Worm (Caenorhabditis elegans): ENCODE measurements around the gene dnj-7.

Gene dnj-7

ce11 chrX:7181627-7182026 lies 12.7 kb upstream of the dnj-7 start:
- TF ChIP-seq egl-18 (GFP tag; IDR thresholded peaks at IDR 0.05) = 0 out of 2 replicates have a peak, but pooled peaks have one; percentile 54
- peak; percentile 65; the same call in 1 of the 2 replicates for TF ChIP-seq lin-26 (GFP tag; IDR thresholded peaks at IDR 0.05)
- TF ChIP-seq ztf-22 (GFP tag; optimal IDR thresholded peaks at IDR 0.05) = peak; percentile 64
- TF ChIP-seq ztf-18 (tag; optimal IDR thresholded peaks at IDR 0.05) = no peak
- no peak for TF ChIP-seq F57A8.1 (GFP tag; optimal IDR thresholded peaks at IDR 0.05)
- TF ChIP-seq ets-4 (GFP tag; optimal IDR thresholded peaks at IDR 0.05) = peak; percentile 69
- TF ChIP-seq F23B12.7 (tag; optimal IDR thresholded peaks at IDR 0.05; ENCODE audit: insufficient read depth) = peak; percentile 92
- no peak for TF ChIP-seq nhr-90 (tag; optimal IDR thresholded peaks at IDR 0.05)
- no peak for TF ChIP-seq hrde-1 (tag; optimal IDR thresholded peaks at IDR 0.05; ENCODE audit: borderline replicate concordance)
- TF ChIP-seq lin-40 (tag; optimal IDR thresholded peaks at IDR 0.05) = peak; percentile 99
- TF ChIP-seq athp-1 (tag; optimal IDR thresholded peaks at IDR 0.05) = no peak
- no peak; the same call in 1 of the 2 replicates for TF ChIP-seq let-526 (GFP tag; IDR thresholded peaks at IDR 0.05)
- peak; percentile 49 for TF ChIP-seq akir-1 (GFP tag; optimal IDR thresholded peaks at IDR 0.05)
- TF ChIP-seq lsl-1 (GFP tag; optimal IDR thresholded peaks at IDR 0.05) = no peak
- TF ChIP-seq nfya-1 (tag; optimal IDR thresholded peaks at IDR 0.05; ENCODE audit: borderline replicate concordance, insufficient read depth) = no peak
- no peak for TF ChIP-seq zfh-2 (GFP tag; conservative IDR thresholded peaks at IDR 0.05)
- TF ChIP-seq xnd-1 (tag; optimal IDR thresholded peaks at IDR 0.05) = no peak
- no peak for TF ChIP-seq Y67H2A.10 (GFP tag; conservative IDR thresholded peaks at IDR 0.05)
- peak; percentile 61; the same call in 1 of the 2 replicates for TF ChIP-seq ztf-6 (GFP tag; IDR thresholded peaks at IDR 0.05)
- TF ChIP-seq attf-5 (GFP tag; optimal IDR thresholded peaks at IDR 0.05) = no peak
- TF ChIP-seq tlf-1 (GFP tag; optimal IDR thresholded peaks at IDR 0.05) = peak; percentile 96
- no peak for TF ChIP-seq dpl-1 (GFP tag; optimal IDR thresholded peaks at IDR 0.05)
- peak; percentile 96 for TF ChIP-seq gei-17 (GFP tag; optimal IDR thresholded peaks at IDR 0.05)
- no peak for TF ChIP-seq madf-8 (GFP tag; conservative IDR thresholded peaks at IDR 0.05)
- TF ChIP-seq ceh-100 (GFP tag; IDR thresholded peaks at IDR 0.05) = peak; percentile 54; the same call in 1 of the 2 replicates
- no peak for TF ChIP-seq Y95B8A.8 (GFP tag; IDR thresholded peaks at IDR 0.05)
- TF ChIP-seq madf-6 (GFP tag; IDR thresholded peaks at IDR 0.05) = no peak
- TF ChIP-seq fkh-3 (tag; optimal IDR thresholded peaks at IDR 0.05) = no peak
- TF ChIP-seq egl-44 (GFP tag; IDR thresholded peaks at IDR 0.05) = peak; percentile 74
- TF ChIP-seq unc-62 (GFP tag; optimal IDR thresholded peaks at IDR 0.05) = peak; percentile 65
- TF ChIP-seq rpc-1 (optimal IDR thresholded peaks at IDR 0.05) = no peak
- TF ChIP-seq rpc-1 (tag; optimal IDR thresholded peaks at IDR 0.05) = no peak
- no peak for TF ChIP-seq mes-4 (tag; optimal IDR thresholded peaks at IDR 0.05)
- peak; percentile 88 for TF ChIP-seq somi-1 (GFP tag; optimal IDR thresholded peaks at IDR 0.05)
- TF ChIP-seq lir-1 (GFP tag; conservative IDR thresholded peaks at IDR 0.05) = peak; percentile 72
- TF ChIP-seq F10E7.11 (tag; optimal IDR thresholded peaks at IDR 0.05) = no peak
- TF ChIP-seq F49E8.2 (tag; optimal IDR thresholded peaks at IDR 0.05; ENCODE audit: insufficient read depth) = no peak
- TF ChIP-seq rcor-1 (GFP tag; IDR thresholded peaks at IDR 0.05) = no peak; the same call in none of the 2 replicates
- TF ChIP-seq Y53G8AR.9 (GFP tag; conservative IDR thresholded peaks at IDR 0.05) = no peak; the same call in 1 of the 2 replicates
- TF ChIP-seq F39B2.1 (GFP tag; IDR thresholded peaks at IDR 0.05) = no peak
- TF ChIP-seq bed-2 (GFP tag; IDR thresholded peaks at IDR 0.05) = no peak
- no peak for TF ChIP-seq snpc-4 (GFP tag; optimal IDR thresholded peaks at IDR 0.05)
- peak in 1 of 4 experiments; percentile 77 for TF ChIP-seq snpc-4 (tag; optimal IDR thresholded peaks at IDR 0.05)
- TF ChIP-seq attf-3 (GFP tag; conservative IDR thresholded peaks at IDR 0.05) = no peak
- peak in 1 of 2 experiments; percentile 88 for TF ChIP-seq let-607 (tag; optimal IDR thresholded peaks at IDR 0.05)
- TF ChIP-seq C06A6.2 (GFP tag; conservative IDR thresholded peaks at IDR 0.05) = peak; percentile 85
- TF ChIP-seq Y79H2A.3 (GFP tag; conservative IDR thresholded peaks at IDR 0.05) = no peak
- TF ChIP-seq madf-10 (tag; optimal IDR thresholded peaks at IDR 0.05) = peak; percentile 77
